Fruit fly (Drosophila melanogaster): ENCODE data around the gene CG10348.

dm6 chr2L:18707844-18708238 is 24.5 kb downstream of the CG10348 start:
- TF ChIP-seq Hr83 (GFP tag; optimal IDR thresholded peaks at IDR 0.05; ENCODE audit: poor library complexity, severe bottlenecking) = peak; percentile 25
- TF ChIP-seq HLH106 (tag; optimal IDR thresholded peaks at IDR 0.05) = no peak
- peak; percentile 59 for TF ChIP-seq rgr (GFP tag; optimal IDR thresholded peaks at IDR 0.05)
- TF ChIP-seq psq (GFP tag; optimal IDR thresholded peaks at IDR 0.05) = no peak
- TF ChIP-seq usp (GFP tag; optimal IDR thresholded peaks at IDR 0.05) = no peak
- no peak for TF ChIP-seq CrebA (GFP tag; optimal IDR thresholded peaks at IDR 0.05; ENCODE audit: borderline replicate concordance)
- TF ChIP-seq br (GFP tag; optimal IDR thresholded peaks at IDR 0.05) = peak; percentile 38
- no peak for TF ChIP-seq Rel (GFP tag; optimal IDR thresholded peaks at IDR 0.05)
- TF ChIP-seq Rel (tag; optimal IDR thresholded peaks at IDR 0.05) = no peak
